Worm (Caenorhabditis elegans): Measurements from ENCODE around the gene C28A5.1.

DNA sequence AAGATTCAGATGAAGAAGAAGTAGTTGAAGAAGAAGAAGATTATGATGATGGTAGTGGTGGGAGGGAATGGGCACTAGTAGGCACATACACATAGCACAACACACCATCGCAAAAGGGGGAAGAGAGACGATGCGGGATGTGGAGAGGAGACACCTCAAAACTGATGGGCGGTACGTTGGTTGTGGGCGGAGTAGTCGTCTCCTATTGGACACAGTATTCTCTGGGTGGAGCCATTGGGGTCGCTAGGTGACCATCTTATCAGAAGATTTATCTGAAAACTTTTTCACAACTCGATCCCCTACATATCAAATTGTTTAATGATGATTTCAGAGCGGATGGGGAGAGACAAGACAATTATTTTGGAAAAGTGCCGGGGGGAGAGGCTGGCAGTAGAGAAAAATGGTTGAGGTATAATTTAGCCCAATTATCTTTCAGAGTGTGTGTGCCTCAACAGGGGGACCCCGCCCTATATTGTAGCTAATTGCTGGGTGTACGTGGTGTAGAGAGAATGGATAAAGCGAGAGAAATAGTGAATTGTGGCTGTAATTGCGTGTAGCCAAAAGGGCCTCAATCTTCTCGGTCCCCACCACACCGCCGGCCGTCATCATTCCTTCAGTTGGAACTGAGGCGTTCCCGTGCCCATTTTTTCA lies 16.8 kb upstream of the C28A5.1 start:
- TF ChIP-seq him-1 (tag; optimal IDR thresholded peaks at IDR 0.05) (no peak), dao-5 (tag; optimal IDR thresholded peaks at IDR 0.05) (no peak)

Measured in whole organism, L4/young adult.